Fruit fly (Drosophila melanogaster): ENCODE measurements around the gene Gmppb.

Gene Gmppb

DNA sequence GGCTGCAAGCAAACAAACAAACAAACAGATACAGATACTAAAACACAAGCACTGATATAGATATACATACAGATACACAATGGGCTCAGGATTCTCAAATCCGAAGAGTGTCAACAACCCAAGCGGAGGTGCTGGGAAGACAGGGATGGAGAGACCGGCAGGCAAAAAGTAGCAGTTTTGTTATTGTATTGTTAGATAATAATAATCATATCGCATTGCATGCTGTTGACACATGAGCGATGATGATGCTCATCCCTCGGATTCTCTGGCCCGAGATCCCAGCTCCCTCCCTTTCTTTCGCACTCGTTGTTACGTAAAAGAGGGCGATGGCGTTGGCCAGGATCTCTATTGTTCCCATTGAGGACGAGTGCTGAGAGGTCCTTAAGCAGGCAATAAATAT lies 52.6 kb downstream of the Gmppb start:
- TF ChIP-seq CG34367 (tag; optimal IDR thresholded peaks at IDR 0.05): no peak
- no peak for TF ChIP-seq CG9948 (tag; optimal IDR thresholded peaks at IDR 0.05)
- TF ChIP-seq CG12605 (GFP tag; IDR thresholded peaks at IDR 0.05): no peak
- TF ChIP-seq Ets98B (GFP tag; IDR thresholded peaks at IDR 0.05): no peak
- no peak for TF ChIP-seq CG14655 (GFP tag; optimal IDR thresholded peaks at IDR 0.05)
- TF ChIP-seq fd96Ca (GFP tag; IDR thresholded peaks at IDR 0.05): no peak
- TF ChIP-seq Pif1B (GFP tag; optimal IDR thresholded peaks at IDR 0.05): no peak
- TF ChIP-seq Snoo (tag; optimal IDR thresholded peaks at IDR 0.05): no peak
- no peak for TF ChIP-seq CG32121 (GFP tag; IDR thresholded peaks at IDR 0.05)
- no peak for TF ChIP-seq CG8159 (tag; optimal IDR thresholded peaks at IDR 0.05)
- no peak for TF ChIP-seq CG8301 (tag; optimal IDR thresholded peaks at IDR 0.05)
- TF ChIP-seq CG10348 (GFP tag; IDR thresholded peaks at IDR 0.05): no peak
- TF ChIP-seq D1 (tag; optimal IDR thresholded peaks at IDR 0.05): no peak
- no peak for TF ChIP-seq Pif1A (GFP tag; optimal IDR thresholded peaks at IDR 0.05)

DNA sequence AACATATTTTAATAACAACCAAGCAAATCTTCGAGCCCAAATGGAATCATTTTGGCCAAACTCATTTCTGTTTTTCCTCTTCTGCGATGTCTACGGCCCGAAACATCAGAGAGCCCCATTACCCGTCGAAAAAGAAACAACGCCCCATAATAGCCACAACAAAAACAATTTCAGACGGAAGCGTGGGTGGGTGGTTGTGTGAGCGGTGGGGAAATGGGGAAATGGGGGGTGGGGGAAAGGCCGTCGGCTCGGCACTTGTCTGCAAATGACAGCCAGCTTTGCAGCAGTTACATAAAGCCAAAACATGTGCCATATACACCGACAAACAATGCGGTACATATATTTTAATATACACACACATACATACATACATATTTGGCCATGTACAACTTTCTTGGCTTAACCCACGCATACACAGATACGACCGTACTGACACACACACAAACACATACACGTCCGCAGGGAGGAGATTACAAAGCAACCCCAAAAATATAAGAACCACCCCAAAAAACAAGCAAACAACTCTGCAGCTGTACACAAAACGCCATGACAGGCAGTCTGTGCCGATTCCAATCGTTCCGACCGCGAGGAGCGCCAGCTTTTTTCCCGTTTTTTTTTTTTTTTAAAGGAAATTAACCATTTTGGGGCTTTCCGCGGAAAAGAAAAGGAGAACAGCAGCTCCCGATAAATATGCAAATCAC lies 53.8 kb downstream of the Gmppb start:
- TF ChIP-seq CG9948 (tag; optimal IDR thresholded peaks at IDR 0.05) (no peak), rn (GFP tag; IDR thresholded peaks at IDR 0.05) (no peak), CG12605 (GFP tag; IDR thresholded peaks at IDR 0.05) (no peak), CG10348 (GFP tag; IDR thresholded peaks at IDR 0.05) (no peak), CG32121 (GFP tag; IDR thresholded peaks at IDR 0.05) (no peak), CG8159 (tag; optimal IDR thresholded peaks at IDR 0.05) (no peak), Snoo (tag; optimal IDR thresholded peaks at IDR 0.05) (no peak), CG13204 (GFP tag; optimal IDR thresholded peaks at IDR 0.05) (no peak), Pif1B (GFP tag; optimal IDR thresholded peaks at IDR 0.05) (no peak), CG4496 (GFP tag; IDR thresholded peaks at IDR 0.05) (no peak), CG17806 (tag; optimal IDR thresholded peaks at IDR 0.05) (no peak), gl (tag; optimal IDR thresholded peaks at IDR 0.05) (no peak), CG14655 (GFP tag; optimal IDR thresholded peaks at IDR 0.05) (no peak), CG15710 (tag; optimal IDR thresholded peaks at IDR 0.05) (no peak), fd96Ca (GFP tag; IDR thresholded peaks at IDR 0.05) (no peak), D1 (tag; optimal IDR thresholded peaks at IDR 0.05) (no peak)
